Fruit fly (Drosophila melanogaster): ENCODE results near the gene RpS30.
A peak's percentile ranks its signal among the peaks of the same experiment; 100 is the strongest.

Gene RpS30

dm6 chr3R:20833664-20834063, 16.7 kb upstream of the RpS30 start:
- TF ChIP-seq Hnf4 (GFP tag; optimal IDR thresholded peaks at IDR 0.05) (peak; percentile 17), sage (GFP tag; optimal IDR thresholded peaks at IDR 0.05) (no peak), pan (optimal IDR thresholded peaks at IDR 0.05) (no peak), sv (GFP tag; optimal IDR thresholded peaks at IDR 0.05) (peak; percentile 39), GATAd (GFP tag; optimal IDR thresholded peaks at IDR 0.05) (no peak), Jra (GFP tag; optimal IDR thresholded peaks at IDR 0.05) (no peak), foxo (GFP tag; optimal IDR thresholded peaks at IDR 0.05) (peak in 1 of 2 experiments; percentile 27), dsf (GFP tag; optimal IDR thresholded peaks at IDR 0.05; ENCODE audit: borderline replicate concordance) (no peak), CrebA (GFP tag; optimal IDR thresholded peaks at IDR 0.05; ENCODE audit: borderline replicate concordance) (no peak), OdsH (GFP tag; optimal IDR thresholded peaks at IDR 0.05) (peak; percentile 7), HLH106 (tag; optimal IDR thresholded peaks at IDR 0.05) (no peak), Hr78 (GFP tag; optimal IDR thresholded peaks at IDR 0.05) (no peak), Rel (GFP tag; optimal IDR thresholded peaks at IDR 0.05) (no peak), Rel (tag; optimal IDR thresholded peaks at IDR 0.05) (peak; percentile 87), CG32264 (GFP tag; optimal IDR thresholded peaks at IDR 0.05) (no peak), rgr (GFP tag; optimal IDR thresholded peaks at IDR 0.05) (no peak)

- TF ChIP-seq brk (GFP tag; optimal IDR thresholded peaks at IDR 0.05): no peak
- TF ChIP-seq Hnf4 (GFP tag; optimal IDR thresholded peaks at IDR 0.05): no peak
- no peak for TF ChIP-seq Hr78 (GFP tag; optimal IDR thresholded peaks at IDR 0.05)
- TF ChIP-seq psq (GFP tag; optimal IDR thresholded peaks at IDR 0.05): no peak
- TF ChIP-seq h (GFP tag; optimal IDR thresholded peaks at IDR 0.05): no peak
Observed at dm6 chr3R:20834770-20835183, 15.5 kb upstream of the RpS30 start.

- TF ChIP-seq CG9705 (GFP tag; optimal IDR thresholded peaks at IDR 0.05) (no peak), fru (GFP tag; optimal IDR thresholded peaks at IDR 0.05) (peak; percentile 18), Hnf4 (GFP tag; optimal IDR thresholded peaks at IDR 0.05) (peak; percentile 24)
Observed at dm6 chr3R:20835531-20835930, 14.8 kb upstream of the RpS30 start.

- TF ChIP-seq Hr83 (GFP tag; optimal IDR thresholded peaks at IDR 0.05; ENCODE audit: poor library complexity, severe bottlenecking) (no peak), foxo (GFP tag; optimal IDR thresholded peaks at IDR 0.05) (peak in 1 of 2 experiments; percentile 21), N (GFP tag; optimal IDR thresholded peaks at IDR 0.05) (no peak)
Observed at dm6 chr3R:20836257-20836856, 14.0 kb upstream of the RpS30 start.

- TF ChIP-seq Rel (GFP tag; optimal IDR thresholded peaks at IDR 0.05) (no peak), Rel (tag; optimal IDR thresholded peaks at IDR 0.05) (peak; percentile 26), sage (GFP tag; optimal IDR thresholded peaks at IDR 0.05) (no peak), foxo (GFP tag; optimal IDR thresholded peaks at IDR 0.05) (no peak), h (GFP tag; optimal IDR thresholded peaks at IDR 0.05) (peak; percentile 46), jim (GFP tag; optimal IDR thresholded peaks at IDR 0.05) (no peak)
Observed at dm6 chr3R:20837242-20837664, 13.1 kb upstream of the RpS30 start.

dm6 chr3R:20838787-20839186, 11.5 kb upstream of the RpS30 start:
- TF ChIP-seq psq (GFP tag; optimal IDR thresholded peaks at IDR 0.05): no peak
- no peak for TF ChIP-seq N (GFP tag; optimal IDR thresholded peaks at IDR 0.05)
- no peak for TF ChIP-seq br (GFP tag; optimal IDR thresholded peaks at IDR 0.05)
- TF ChIP-seq Hnf4 (GFP tag; optimal IDR thresholded peaks at IDR 0.05): no peak
- TF ChIP-seq rgr (GFP tag; optimal IDR thresholded peaks at IDR 0.05): no peak
- no peak for TF ChIP-seq foxo (GFP tag; optimal IDR thresholded peaks at IDR 0.05)
- no peak for TF ChIP-seq fru (GFP tag; optimal IDR thresholded peaks at IDR 0.05)
- no peak for TF ChIP-seq Dif (GFP tag; optimal IDR thresholded peaks at IDR 0.05; ENCODE audit: partially characterized antibody)
- TF ChIP-seq Vsx2 (GFP tag; optimal IDR thresholded peaks at IDR 0.05; ENCODE audit: partially characterized antibody): no peak
- TF ChIP-seq tai (GFP tag; optimal IDR thresholded peaks at IDR 0.05): no peak
- no peak for TF ChIP-seq brk (GFP tag; optimal IDR thresholded peaks at IDR 0.05)
- no peak for TF ChIP-seq dsf (GFP tag; optimal IDR thresholded peaks at IDR 0.05; ENCODE audit: borderline replicate concordance)
- no peak for TF ChIP-seq OdsH (GFP tag; optimal IDR thresholded peaks at IDR 0.05)
- TF ChIP-seq dl (GFP tag; optimal IDR thresholded peaks at IDR 0.05; ENCODE audit: insufficient read depth in 1 of 2, partially characterized antibody in 2 of 2): no peak

All from whole organism, wandering third instar larva.